Worm (Caenorhabditis elegans): ENCODE results near the gene kxd-1.

- TF ChIP-seq T22C8.4 (GFP tag; IDR thresholded peaks at IDR 0.05) (no peak), flt-1 (GFP tag; IDR thresholded peaks at IDR 0.05) (no peak), cog-1 (tag; optimal IDR thresholded peaks at IDR 0.05) (no peak), klf-2 (GFP tag; conservative IDR thresholded peaks at IDR 0.05) (no peak)
Measured at ce11 chrV:7248227-7248953, 27.1 kb downstream of the kxd-1 start.

Measured in whole organism, midembryonic.